Worm (Caenorhabditis elegans): ENCODE data around the gene C16C8.27.

- TF ChIP-seq ztf-4 (tag; optimal IDR thresholded peaks at IDR 0.05) (no peak), blmp-1 (tag; optimal IDR thresholded peaks at IDR 0.05; ENCODE audit: insufficient read depth) (no peak), lsy-2 (tag; optimal IDR thresholded peaks at IDR 0.05) (no peak), nhr-23 (tag; optimal IDR thresholded peaks at IDR 0.05) (no peak), R02D3.7 (tag; optimal IDR thresholded peaks at IDR 0.05) (no peak), ZK546.5 (tag; optimal IDR thresholded peaks at IDR 0.05) (no peak), snpc-4 (tag; optimal IDR thresholded peaks at IDR 0.05) (no peak), mbf-1 (tag; optimal IDR thresholded peaks at IDR 0.05) (no peak)
Observed at ce11 chrII:3473744-3474143, 32.3 kb downstream of the C16C8.27 start, which contains the start of gene sdz-32.
